Fruit fly (Drosophila melanogaster) whole organism, prepupa: ENCODE measurements around the gene Jwa.

Source experiments
- Blimp-1 ChIP-seq: fragments of 200-800 bp; sonication (Bioruptor generic); optimal IDR thresholded peaks from 3 replicates; lab custom pipeline; 2017; ENCODE audit warnings: missing biosample characterization, missing genetic modification characterization, mild to moderate bottlenecking, moderate library complexity, missing genetic modification reagents
- CG11902 ChIP-seq: fragments of 200-800 bp; sonication (Bioruptor generic); optimal IDR thresholded peaks from 3 replicates; lab custom pipeline; 2016; ENCODE audit warnings: missing biosample characterization, missing genetic modification characterization
- CG15336 ChIP-seq: fragments of 200-800 bp; sonication (Bioruptor generic); IDR thresholded peaks from 2 replicates; pipeline ENCODE4 v1.3.6; 2022; ENCODE audit warnings: missing biosample characterization, missing genetic modification characterization
- CG1621 ChIP-seq: fragments of 200-800 bp; sonication (Bioruptor generic); optimal IDR thresholded peaks from 3 replicates; lab custom pipeline; 2018; ENCODE audit warnings: missing biosample characterization, mild to moderate bottlenecking, missing genetic modification characterization
- CG16779 ChIP-seq: fragments of 200-800 bp; sonication (Bioruptor generic); optimal IDR thresholded peaks from 3 replicates; lab custom pipeline; 2017; ENCODE audit warnings: missing biosample characterization, mild to moderate bottlenecking, missing genetic modification characterization
- CG3032 ChIP-seq: fragments of 200-800 bp; optimal IDR thresholded peaks from 2 replicates; lab custom pipeline; 2019; ENCODE audit warnings: missing biosample characterization, mild to moderate bottlenecking, missing genetic modification characterization, moderate library complexity
- CG31627 ChIP-seq: fragments of 200-800 bp; sonication (Bioruptor generic); optimal IDR thresholded peaks from 3 replicates; lab custom pipeline; 2016; ENCODE audit warnings: missing biosample characterization, missing genetic modification characterization
- CG32006 ChIP-seq: fragments of 200-800 bp; sonication (Bioruptor generic); optimal IDR thresholded peaks from 3 replicates; lab custom pipeline; 2017; ENCODE audit warnings: missing biosample characterization, mild to moderate bottlenecking, missing genetic modification characterization
- CG34406 ChIP-seq: fragments of 200-800 bp; sonication (Bioruptor generic); optimal IDR thresholded peaks from 3 replicates; lab custom pipeline; 2016; ENCODE audit warnings: missing biosample characterization, missing genetic modification characterization
- CG4318 ChIP-seq: fragments of 200-800 bp; sonication (Bioruptor generic); optimal IDR thresholded peaks from 3 replicates; lab custom pipeline; 2017; ENCODE audit warnings: missing biosample characterization, mild to moderate bottlenecking, missing genetic modification characterization
- CG6792 ChIP-seq: fragments of 200-800 bp; sonication (Bioruptor generic); optimal IDR thresholded peaks from 3 replicates; lab custom pipeline; 2016; ENCODE audit warnings: missing biosample characterization, missing genetic modification characterization
- CG6854 ChIP-seq: fragments of 200-800 bp; sonication (Bioruptor generic); optimal IDR thresholded peaks from 2 replicates; lab custom pipeline; 2017; ENCODE audit warnings: missing biosample characterization, mild to moderate bottlenecking, missing genetic modification characterization
- Gug ChIP-seq: fragments of 200-800 bp; sonication (Bioruptor generic); IDR thresholded peaks from 2 replicates; pipeline ENCODE4 v1.3.6; 2022; ENCODE audit warnings: missing biosample characterization, missing genetic modification characterization
- Smox ChIP-seq: fragments of 200-800 bp; sonication (Bioruptor generic); optimal IDR thresholded peaks from 3 replicates; lab custom pipeline; 2016; ENCODE audit warnings: missing biosample characterization, missing genetic modification characterization
- Sox102F ChIP-seq: fragments of 200-800 bp; sonication (Bioruptor generic); optimal IDR thresholded peaks from 2 replicates; lab custom pipeline; 2016; ENCODE audit warnings: missing biosample characterization, mild to moderate bottlenecking, missing genetic modification characterization
- Sox14 ChIP-seq: fragments of 200-800 bp; sonication (Bioruptor generic); optimal IDR thresholded peaks from 3 replicates; lab custom pipeline; 2016; ENCODE audit warnings: missing biosample characterization, missing genetic modification characterization
- Sox15 ChIP-seq: fragments of 200-800 bp; sonication (Bioruptor generic); optimal IDR thresholded peaks from 3 replicates; lab custom pipeline; 2016; ENCODE audit warnings: missing biosample characterization, missing genetic modification characterization
- achi ChIP-seq: fragments of 200-800 bp; sonication (Bioruptor generic); optimal IDR thresholded peaks from 3 replicates; lab custom pipeline; 2016; ENCODE audit warnings: missing biosample characterization, missing genetic modification characterization
- cyc ChIP-seq: fragments of 200-800 bp; sonication (Bioruptor generic); optimal IDR thresholded peaks from 3 replicates; lab custom pipeline; 2016; ENCODE audit warnings: missing biosample characterization, missing genetic modification characterization
- dac ChIP-seq: fragments of 200-800 bp; sonication (Bioruptor generic); optimal IDR thresholded peaks from 2 replicates; lab custom pipeline; 2017; ENCODE audit warnings: missing biosample characterization, mild to moderate bottlenecking, missing genetic modification characterization
- dsx ChIP-seq: fragments of 200-800 bp; optimal IDR thresholded peaks from 3 replicates; lab custom pipeline; 2019; ENCODE audit warnings: missing biosample characterization, mild to moderate bottlenecking, missing genetic modification characterization, moderate library complexity; ENCODE audit not compliant: poor library complexity, severe bottlenecking
- esn ChIP-seq: fragments of 200-800 bp; sonication (Bioruptor generic); optimal IDR thresholded peaks from 2 replicates; lab custom pipeline; 2016; ENCODE audit warnings: missing biosample characterization, mild to moderate bottlenecking, missing genetic modification characterization, moderate library complexity
- fd59A ChIP-seq: fragments of 200-800 bp; sonication (Bioruptor generic); optimal IDR thresholded peaks from 2 replicates; lab custom pipeline; 2017; ENCODE audit warnings: missing biosample characterization, mild to moderate bottlenecking, missing genetic modification characterization, missing genetic modification reagents
- fd85E ChIP-seq: fragments of 200-800 bp; sonication (Bioruptor generic); optimal IDR thresholded peaks from 3 replicates; lab custom pipeline; 2016; ENCODE audit warnings: missing biosample characterization, missing genetic modification characterization
- fkh ChIP-seq: fragments of 200-800 bp; sonication (Bioruptor generic); optimal IDR thresholded peaks from 3 replicates; lab custom pipeline; 2017; ENCODE audit warnings: missing biosample characterization, mild to moderate bottlenecking, missing genetic modification characterization, moderate library complexity
- lz ChIP-seq: fragments of 200-800 bp; sonication (Bioruptor generic); optimal IDR thresholded peaks from 3 replicates; lab custom pipeline; 2016; ENCODE audit warnings: missing biosample characterization, missing genetic modification characterization
- pdm3 ChIP-seq: fragments of 200-800 bp; sonication (Bioruptor generic); optimal IDR thresholded peaks from 3 replicates; lab custom pipeline; 2016; ENCODE audit warnings: missing biosample characterization, missing genetic modification characterization
- salr ChIP-seq, 2 experiments: fragments of 200-800 bp; sonication (Bioruptor generic); optimal IDR thresholded peaks; 3 replicates each; lab custom pipeline; 2016 to 2018; ENCODE audit warnings: missing biosample characterization in 2 of 2, missing genetic modification characterization in 2 of 2, mild to moderate bottlenecking in 1 of 2
- ss ChIP-seq, 2 experiments: fragments of 200-800 bp; sonication (Bioruptor generic); optimal IDR thresholded peaks; 2 replicates in 1 of 2; 3 replicates in 1 of 2; lab custom pipeline; 2017 to 2018; ENCODE audit warnings: mild to moderate bottlenecking in 2 of 2, missing biosample characterization in 2 of 2, missing genetic modification characterization in 2 of 2, moderate library complexity in 1 of 2
- svp ChIP-seq: fragments of 200-800 bp; sonication (Bioruptor generic); peaks from one replicate; lab custom pipeline; 2016; ENCODE audit warnings: missing biosample characterization, missing genetic modification characterization
- vri ChIP-seq: fragments of 200-800 bp; sonication (Bioruptor generic); optimal IDR thresholded peaks from 3 replicates; lab custom pipeline; 2016; ENCODE audit warnings: missing biosample characterization, mild to moderate bottlenecking, missing genetic modification characterization

Gene Jwa

dm6 chr2L:18693877-18694723, 11.4 kb downstream of the Jwa start (continued):
- TF ChIP-seq dac (GFP tag; lab: Kevin White, UChicago): no peak
- TF ChIP-seq pdm3: peak; percentile 50
- TF ChIP-seq vri (GFP tag; lab: Kevin White, UChicago): peak; percentile 58
- TF ChIP-seq CG16779 (tag; lab: Kevin White, UChicago): no peak
- peak; percentile 59 for TF ChIP-seq esn (GFP tag; lab: Kevin White, UChicago)
- no peak for TF ChIP-seq CG3032 (tag; lab: Kevin White, UChicago)
- peak; percentile 41 for TF ChIP-seq achi
- TF ChIP-seq CG15336: peak; percentile 56; the same call in 1 of the 2 replicates
- TF ChIP-seq Blimp-1 (GFP tag; lab: Kevin White, UChicago): no peak
- no peak for TF ChIP-seq Smox
- TF ChIP-seq CG4318 (GFP tag; lab: Kevin White, UChicago): no peak
- peak; percentile 28 for TF ChIP-seq CG34406 (GFP tag; lab: Kevin White, UChicago)
- no peak for TF ChIP-seq CG11902
- TF ChIP-seq CG1621: no peak
- peak; percentile 26 for TF ChIP-seq fkh (GFP tag; lab: Kevin White, UChicago)
- TF ChIP-seq CG6792 (GFP tag; lab: Kevin White, UChicago): peak; percentile 56
- TF ChIP-seq salr (GFP tag; optimal IDR thresholded peaks at IDR 0.05; lab: Kevin White, UChicago): no peak
- no peak for TF ChIP-seq fd85E (GFP tag; lab: Kevin White, UChicago)

dm6 chr2L:18689376-18689775, 16.1 kb downstream of the Jwa start, which contains the start of gene CG10336:
TSS of gene CG10336 (plus strand) at chr2L:18689528.
- TF ChIP-seq Sox14 (peak; percentile 97), Gug (GFP tag; lab: Robert Waterston, UW) (no peak), ss (GFP tag; optimal IDR thresholded peaks at IDR 0.05; lab: Kevin White, UChicago) (no peak), fd85E (GFP tag; lab: Kevin White, UChicago) (no peak), CG11902 (no peak), Sox15 (no peak), vri (GFP tag; lab: Kevin White, UChicago) (peak; percentile 92), esn (GFP tag; lab: Kevin White, UChicago) (peak; percentile 11), achi (no peak)

dm6 chr2L:18688646-18689296, 16.7 kb downstream of the Jwa start, which contains the start of gene msl-1:
TSS of gene msl-1 (minus strand) at chr2L:18688800.
- TF ChIP-seq CG6854 (GFP tag; lab: Kevin White, UChicago) (peak; percentile 19), CG3032 (tag; lab: Kevin White, UChicago) (peak; percentile 5), lz (GFP tag; lab: Kevin White, UChicago) (peak; percentile 40), fd59A (no peak), CG31627 (GFP tag; lab: Kevin White, UChicago) (peak; percentile 52), cyc (peak; percentile 44), Sox14 (peak; percentile 65), svp (GFP tag; lab: Kevin White, UChicago) (no peak), dsx (peak; percentile 73), CG32006 (GFP tag; lab: Kevin White, UChicago) (no peak), Sox102F (GFP tag; lab: Kevin White, UChicago) (no peak), esn (GFP tag; lab: Kevin White, UChicago) (peak; percentile 39)

- no peak for TF ChIP-seq dsx
These were observed 17.7 kb downstream of the Jwa start for dm6 chr2L:18687827-18688226.
